In the genomic region with DNA sequence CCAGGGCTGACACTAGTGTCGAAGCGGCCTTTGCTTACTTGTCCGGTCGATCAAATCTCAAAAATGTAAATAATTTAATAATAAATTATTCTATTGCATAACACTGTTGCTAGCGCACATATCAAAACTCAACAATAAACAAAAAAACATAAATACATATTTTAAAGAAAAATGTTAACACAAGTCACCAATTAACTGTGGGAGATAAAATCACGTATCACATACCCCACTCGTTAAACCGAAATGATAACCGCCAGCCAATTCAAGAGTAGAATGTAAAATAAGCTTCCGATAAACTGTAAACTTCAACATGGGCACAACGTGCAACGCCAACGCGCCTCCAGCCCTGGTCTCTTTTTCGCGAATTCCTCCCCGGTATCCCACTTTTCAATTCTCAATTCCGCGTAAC, we compare ENCODE assay signal across 5 fruit fly cellular contexts.
A peak's percentile ranks its signal among the peaks of the same experiment; 100 is the strongest.
TF ChIP-seq lines count a peak whose summit lies in the region.

A gene (plus strand): TSS at position 116 of the 409 bp plus-strand sequence.

- peak; percentile 67 for TF ChIP-seq CTCF in whole organism, embryonic (GFP tag; optimal IDR thresholded peaks at IDR 0.05; lab: Kevin White, UChicago)

TF ChIP-seq in whole organism, adult, 20 proteins besides CTCF, POLR2A, EP300 and RAD21 (continues in another document):
- TF ChIP-seq cnc (optimal IDR thresholded peaks at IDR 0.05; lab: Kevin White, UChicago), result no peak
- TF ChIP-seq pad (GFP tag; optimal IDR thresholded peaks at IDR 0.05; lab: Kevin White, UChicago), result peak; percentile 28
- TF ChIP-seq Crg-1 (GFP tag; optimal IDR thresholded peaks at IDR 0.05; lab: Kevin White, UChicago), result peak; percentile 22
- peak; percentile 12 for TF ChIP-seq Hr96 (GFP tag; optimal IDR thresholded peaks at IDR 0.05; lab: Kevin White, UChicago)
- TF ChIP-seq CG7045 (GFP tag; optimal IDR thresholded peaks at IDR 0.05; lab: Kevin White, UChicago), result peak; percentile 29
- no peak for TF ChIP-seq CG33017 (tag; optimal IDR thresholded peaks at IDR 0.05; lab: Kevin White, UChicago)
- TF ChIP-seq CG14711 (tag; optimal IDR thresholded peaks at IDR 0.05; lab: Kevin White, UChicago), result peak; percentile 30
- TF ChIP-seq toe (GFP tag; optimal IDR thresholded peaks at IDR 0.05; lab: Kevin White, UChicago), result peak; percentile 51
- TF ChIP-seq kay (GFP tag; lab: Kevin White, UChicago; ENCODE audit: borderline replicate concordance), result no peak
- TF ChIP-seq CG12768 (GFP tag; optimal IDR thresholded peaks at IDR 0.05; lab: Kevin White, UChicago), result no peak
- TF ChIP-seq CG11617 (GFP tag; optimal IDR thresholded peaks at IDR 0.05; lab: Kevin White, UChicago), result peak; percentile 67
- TF ChIP-seq CG7101 (tag; optimal IDR thresholded peaks at IDR 0.05; lab: Kevin White, UChicago), result peak; percentile 38
- peak; percentile 48 for TF ChIP-seq CG5204 (GFP tag; optimal IDR thresholded peaks at IDR 0.05; lab: Kevin White, UChicago)
- TF ChIP-seq ovo (GFP tag; optimal IDR thresholded peaks at IDR 0.05; lab: Kevin White, UChicago), result peak; percentile 17
- TF ChIP-seq Mnt (GFP tag; optimal IDR thresholded peaks at IDR 0.05; lab: Kevin White, UChicago), result peak; percentile 77
- peak; percentile 27 for TF ChIP-seq bab1 (GFP tag; optimal IDR thresholded peaks at IDR 0.05; lab: Kevin White, UChicago)
- no peak for TF ChIP-seq cic (GFP tag; optimal IDR thresholded peaks at IDR 0.05; lab: Kevin White, UChicago)

TF ChIP-seq in whole organism, embryonic, 481 proteins besides CTCF, POLR2A, EP300 and RAD21 (continues in another document):
- TF ChIP-seq Vsx1 (GFP tag; optimal IDR thresholded peaks at IDR 0.05; lab: Kevin White, UChicago), result peak; percentile 91
- TF ChIP-seq CG31365 (tag; optimal IDR thresholded peaks at IDR 0.05; lab: Kevin White, UChicago), result no peak
- peak; percentile 43 for TF ChIP-seq CG3281 (GFP tag; optimal IDR thresholded peaks at IDR 0.05; lab: Kevin White, UChicago)
- TF ChIP-seq GATAe (GFP tag; conservative IDR thresholded peaks at IDR 0.05; lab: Robert Waterston, UW), result no peak
- TF ChIP-seq CG2120 (GFP tag; optimal IDR thresholded peaks at IDR 0.05; lab: Kevin White, UChicago), result peak; percentile 46
- peak; percentile 51 for TF ChIP-seq CG14710 (tag; optimal IDR thresholded peaks at IDR 0.05; lab: Kevin White, UChicago)
- TF ChIP-seq pum (GFP tag; optimal IDR thresholded peaks at IDR 0.05; lab: Kevin White, UChicago), result no peak
- no peak for TF ChIP-seq sr (GFP tag; IDR thresholded peaks at IDR 0.05; lab: Robert Waterston, UW)
- TF ChIP-seq nmo (GFP tag; optimal IDR thresholded peaks at IDR 0.05; lab: Kevin White, UChicago), result peak; percentile 49
- peak in 1 of 3 experiments; percentile 45 for TF ChIP-seq lola (GFP tag; optimal IDR thresholded peaks at IDR 0.05; lab: Kevin White, UChicago)
- no peak for TF ChIP-seq CG13624 (GFP tag; optimal IDR thresholded peaks at IDR 0.05; lab: Kevin White, UChicago)
- peak; percentile 32 for TF ChIP-seq CG15696 (tag; optimal IDR thresholded peaks at IDR 0.05; lab: Kevin White, UChicago)
- TF ChIP-seq CG15514 (GFP tag; optimal IDR thresholded peaks at IDR 0.05; lab: Kevin White, UChicago), result peak; percentile 49
- TF ChIP-seq Fer3 (tag; optimal IDR thresholded peaks at IDR 0.05; lab: Kevin White, UChicago), result peak; percentile 26
- peak; percentile 40 for TF ChIP-seq sqz (GFP tag; optimal IDR thresholded peaks at IDR 0.05; lab: Kevin White, UChicago)
- TF ChIP-seq CG12219 (GFP tag; optimal IDR thresholded peaks at IDR 0.05; lab: Kevin White, UChicago), result no peak
- TF ChIP-seq CG13775 (GFP tag; optimal IDR thresholded peaks at IDR 0.05; lab: Kevin White, UChicago), result peak; percentile 61
- TF ChIP-seq Max (GFP tag; optimal IDR thresholded peaks at IDR 0.05; lab: Kevin White, UChicago), result peak; percentile 54

TF ChIP-seq in whole organism, prepupa, 60 proteins besides CTCF, POLR2A, EP300 and RAD21 (continues in another document):
- no peak for TF ChIP-seq CG7368 (GFP tag; optimal IDR thresholded peaks at IDR 0.05; lab: Kevin White, UChicago)
- peak; percentile 6 for TF ChIP-seq Sox14 (GFP tag; optimal IDR thresholded peaks at IDR 0.05; lab: Kevin White, UChicago)
- TF ChIP-seq CG6792 (GFP tag; optimal IDR thresholded peaks at IDR 0.05; lab: Kevin White, UChicago), result peak; percentile 17
- TF ChIP-seq CG8632 (GFP tag; optimal IDR thresholded peaks at IDR 0.05; lab: Kevin White, UChicago), result no peak
- no peak for TF ChIP-seq CG15336 (GFP tag; IDR thresholded peaks at IDR 0.05; lab: Robert Waterston, UW)
- TF ChIP-seq CG9139 (GFP tag; optimal IDR thresholded peaks at IDR 0.05; lab: Kevin White, UChicago), result no peak
- TF ChIP-seq Hr4 (GFP tag; optimal IDR thresholded peaks at IDR 0.05; lab: Kevin White, UChicago), result peak; percentile 30
- no peak for TF ChIP-seq Gug (GFP tag; IDR thresholded peaks at IDR 0.05; lab: Robert Waterston, UW)
- TF ChIP-seq lz (GFP tag; optimal IDR thresholded peaks at IDR 0.05; lab: Kevin White, UChicago), result peak; percentile 13
- TF ChIP-seq CG11902 (GFP tag; optimal IDR thresholded peaks at IDR 0.05; lab: Kevin White, UChicago), result no peak
- TF ChIP-seq dac (GFP tag; optimal IDR thresholded peaks at IDR 0.05; lab: Kevin White, UChicago), result no peak
- no peak for TF ChIP-seq CG8119 (GFP tag; IDR thresholded peaks at IDR 0.05; lab: Robert Waterston, UW)
- TF ChIP-seq esn (GFP tag; optimal IDR thresholded peaks at IDR 0.05; lab: Kevin White, UChicago), result peak; percentile 41
- TF ChIP-seq CG11762 (GFP tag; optimal IDR thresholded peaks at IDR 0.05; lab: Kevin White, UChicago; ENCODE audit: insufficient read depth), result no peak
- peak; percentile 18 for TF ChIP-seq topi (GFP tag; optimal IDR thresholded peaks at IDR 0.05; lab: Kevin White, UChicago)
- TF ChIP-seq CG10669 (GFP tag; optimal IDR thresholded peaks at IDR 0.05; lab: Kevin White, UChicago), result no peak
- TF ChIP-seq CG6276 (GFP tag; optimal IDR thresholded peaks at IDR 0.05; lab: Kevin White, UChicago), result no peak
- TF ChIP-seq CG4318 (GFP tag; optimal IDR thresholded peaks at IDR 0.05; lab: Kevin White, UChicago), result no peak
- peak; percentile 5 for TF ChIP-seq Hr39 (GFP tag; optimal IDR thresholded peaks at IDR 0.05; lab: Kevin White, UChicago)

TF ChIP-seq in whole organism, pupa, 21 proteins besides CTCF, POLR2A, EP300 and RAD21:
- TF ChIP-seq Snoo (tag; optimal IDR thresholded peaks at IDR 0.05; lab: Kevin White, UChicago) (peak; percentile 11), CG8159 (tag; optimal IDR thresholded peaks at IDR 0.05; lab: Kevin White, UChicago) (peak; percentile 43), CG14655 (GFP tag; optimal IDR thresholded peaks at IDR 0.05; lab: Kevin White, UChicago) (peak; percentile 47), CG17806 (tag; optimal IDR thresholded peaks at IDR 0.05; lab: Kevin White, UChicago) (peak; percentile 1), CG15710 (tag; optimal IDR thresholded peaks at IDR 0.05; lab: Kevin White, UChicago) (peak; percentile 28), CG34367 (tag; optimal IDR thresholded peaks at IDR 0.05; lab: Kevin White, UChicago) (peak; percentile 17), CG4496 (GFP tag; IDR thresholded peaks at IDR 0.05; lab: Robert Waterston, UW) (no peak), gl (tag; optimal IDR thresholded peaks at IDR 0.05; lab: Kevin White, UChicago) (no peak)

TF ChIP-seq in whole organism, wandering third instar larva, 38 proteins besides CTCF, POLR2A, EP300 and RAD21:
- TF ChIP-seq GATAd (GFP tag; optimal IDR thresholded peaks at IDR 0.05; lab: Kevin White, UChicago), result no peak
- peak; percentile 40 for TF ChIP-seq Sp1 (GFP tag; optimal IDR thresholded peaks at IDR 0.05; lab: Kevin White, UChicago)
- TF ChIP-seq CG9705 (GFP tag; optimal IDR thresholded peaks at IDR 0.05; lab: Kevin White, UChicago), result peak; percentile 23
- peak; percentile 43 for TF ChIP-seq Myc (optimal IDR thresholded peaks at IDR 0.05; lab: Kevin White, UChicago)
- peak; percentile 14 for TF ChIP-seq psq (GFP tag; optimal IDR thresholded peaks at IDR 0.05; lab: Kevin White, UChicago)
- no peak for TF ChIP-seq Hr83 (GFP tag; optimal IDR thresholded peaks at IDR 0.05; lab: Kevin White, UChicago; ENCODE audit: poor library complexity, severe bottlenecking)
- peak; percentile 31 for TF ChIP-seq rgr (GFP tag; optimal IDR thresholded peaks at IDR 0.05; lab: Kevin White, UChicago)
- no peak for TF ChIP-seq CG32264 (GFP tag; optimal IDR thresholded peaks at IDR 0.05; lab: Kevin White, UChicago)
- TF ChIP-seq Dfd (GFP tag; optimal IDR thresholded peaks at IDR 0.05; lab: Kevin White, UChicago), result no peak
- peak; percentile 10 for TF ChIP-seq brk (GFP tag; optimal IDR thresholded peaks at IDR 0.05; lab: Kevin White, UChicago)
- no peak for TF ChIP-seq pan (optimal IDR thresholded peaks at IDR 0.05; lab: Kevin White, UChicago)
- TF ChIP-seq Hnf4 (GFP tag; optimal IDR thresholded peaks at IDR 0.05; lab: Kevin White, UChicago), result peak; percentile 1
- TF ChIP-seq sv (GFP tag; optimal IDR thresholded peaks at IDR 0.05; lab: Kevin White, UChicago), result no peak
- TF ChIP-seq Vsx2 (GFP tag; optimal IDR thresholded peaks at IDR 0.05; lab: Kevin White, UChicago; ENCODE audit: partially characterized antibody), result no peak
- peak; percentile 1 for TF ChIP-seq fru (GFP tag; optimal IDR thresholded peaks at IDR 0.05; lab: Kevin White, UChicago)
- no peak for TF ChIP-seq Rel (GFP tag; optimal IDR thresholded peaks at IDR 0.05; lab: Kevin White, UChicago)
- peak; percentile 32 for TF ChIP-seq Rel (tag; optimal IDR thresholded peaks at IDR 0.05; lab: Kevin White, UChicago)
- TF ChIP-seq tai (GFP tag; optimal IDR thresholded peaks at IDR 0.05; lab: Kevin White, UChicago), result no peak
- TF ChIP-seq lola (GFP tag; optimal IDR thresholded peaks at IDR 0.05; lab: Kevin White, UChicago), result no peak
- TF ChIP-seq br (GFP tag; optimal IDR thresholded peaks at IDR 0.05; lab: Kevin White, UChicago), result peak; percentile 27
- TF ChIP-seq usp (GFP tag; optimal IDR thresholded peaks at IDR 0.05; lab: Kevin White, UChicago), result no peak
- TF ChIP-seq OdsH (GFP tag; optimal IDR thresholded peaks at IDR 0.05; lab: Kevin White, UChicago), result no peak
- TF ChIP-seq jim (GFP tag; optimal IDR thresholded peaks at IDR 0.05; lab: Kevin White, UChicago), result no peak
- no peak for TF ChIP-seq Hr78 (GFP tag; optimal IDR thresholded peaks at IDR 0.05; lab: Kevin White, UChicago)
- peak; percentile 46 for TF ChIP-seq h (GFP tag; optimal IDR thresholded peaks at IDR 0.05; lab: Kevin White, UChicago)
- no peak for TF ChIP-seq dl (GFP tag; optimal IDR thresholded peaks at IDR 0.05; lab: Kevin White, UChicago; ENCODE audit: insufficient read depth in 1 of 2, partially characterized antibody in 2 of 2)
- peak in 1 of 2 experiments; percentile 52 for TF ChIP-seq foxo (GFP tag; optimal IDR thresholded peaks at IDR 0.05; lab: Kevin White, UChicago)
- no peak for TF ChIP-seq sage (GFP tag; optimal IDR thresholded peaks at IDR 0.05; lab: Kevin White, UChicago)
- TF ChIP-seq Jra (GFP tag; optimal IDR thresholded peaks at IDR 0.05; lab: Kevin White, UChicago), result peak; percentile 10
- TF ChIP-seq Mio (GFP tag; optimal IDR thresholded peaks at IDR 0.05; lab: Kevin White, UChicago), result no peak
- TF ChIP-seq HLH106 (tag; optimal IDR thresholded peaks at IDR 0.05; lab: Kevin White, UChicago), result peak; percentile 53
- TF ChIP-seq dmrt93B (GFP tag; optimal IDR thresholded peaks at IDR 0.05; lab: Kevin White, UChicago), result no peak
